Worm (Caenorhabditis elegans) whole organism, L1 larva: ENCODE results near the gene timm-17B.2.

ENCODE experiments used
- C04F5.9 ChIP-seq: sonication (generic microtip); optimal IDR thresholded peaks from 2 replicates; lab custom pipeline; 2016; ENCODE audit warnings: missing genetic modification characterization, missing compliant biosample characterization
- C34B4.2 ChIP-seq: sonication (generic microtip); optimal IDR thresholded peaks from 2 replicates; lab custom pipeline; 2017; ENCODE audit warnings: mild to moderate bottlenecking, missing genetic modification characterization, missing compliant biosample characterization
- F16B12.6 ChIP-seq: fragments of 150-350 bp; optimal IDR thresholded peaks from 2 replicates; lab custom pipeline; 2014; ENCODE audit warnings: missing biosample characterization, missing genetic modification characterization
- Y116A8C.19 ChIP-seq: sonication (generic microtip); optimal IDR thresholded peaks from 2 replicates; lab custom pipeline; 2016; ENCODE audit warnings: missing compliant biosample characterization, missing genetic modification characterization, borderline replicate concordance
- aha-1 ChIP-seq: fragments of 150-350 bp; optimal IDR thresholded peaks from 2 replicates; lab custom pipeline; 2014; ENCODE audit warnings: missing biosample characterization, missing genetic modification characterization
- alr-1 ChIP-seq: fragments of 200-800 bp; sonication (Bioruptor generic); optimal IDR thresholded peaks from 2 replicates; lab custom pipeline; 2018; ENCODE audit warnings: borderline replicate concordance, mild to moderate bottlenecking, missing genetic modification characterization, missing compliant biosample characterization
- blmp-1 ChIP-seq: fragments of 150-350 bp; optimal IDR thresholded peaks from 2 replicates; lab custom pipeline; 2014; ENCODE audit warnings: missing biosample characterization, missing genetic modification characterization
- ceh-8 ChIP-seq: fragments of 200-800 bp; sonication (Bioruptor generic); optimal IDR thresholded peaks from 2 replicates; lab custom pipeline; 2018; ENCODE audit warnings: mild to moderate bottlenecking, missing genetic modification characterization, moderate library complexity, missing compliant biosample characterization
- ceh-82 ChIP-seq, 3 experiments: fragments of 150-350 bp in 1 of 3; sonication (generic microtip) in 2 of 3; optimal IDR thresholded peaks; 2 replicates each; lab custom pipeline; 2014 to 2017; ENCODE audit warnings: missing biosample characterization in 3 of 3, missing genetic modification characterization in 3 of 3
- ceh-88 ChIP-seq: fragments of 200-800 bp; sonication (Bioruptor generic); IDR thresholded peaks from 2 replicates; pipeline ENCODE4 v1.3.6; 2022; ENCODE audit warnings: missing genetic modification characterization, missing compliant biosample characterization
- ces-1 ChIP-seq: fragments of 150-350 bp; optimal IDR thresholded peaks from 2 replicates; lab custom pipeline; 2014; ENCODE audit warnings: missing biosample characterization, missing genetic modification reagents, missing genetic modification characterization
- dpl-1 ChIP-seq, 3 experiments: fragments of 150-350 bp in 2 of 3; sonication (generic microtip) in 1 of 3; optimal IDR thresholded peaks; 2 replicates each; lab custom pipeline; 2014 to 2017; ENCODE audit warnings: missing biosample characterization in 3 of 3, missing genetic modification characterization in 3 of 3, missing genetic modification reagents in 3 of 3
- efl-1 ChIP-seq, 4 experiments: fragments of 150-350 bp; optimal IDR thresholded peaks in 3 of 4; peaks in 1 of 4; 1 replicate in 1 of 4; 2 replicates in 3 of 4; lab custom pipeline; 2014; ENCODE audit warnings: missing biosample characterization in 2 of 4, missing genetic modification characterization in 2 of 4, missing genetic modification reagents in 2 of 4
- efl-3 ChIP-seq: fragments of 200-800 bp; sonication (Bioruptor generic); optimal IDR thresholded peaks from 2 replicates; lab custom pipeline; 2018; ENCODE audit warnings: mild to moderate bottlenecking, missing genetic modification characterization, missing compliant biosample characterization
- egl-13 ChIP-seq: sonication (generic microtip); optimal IDR thresholded peaks from 2 replicates; lab custom pipeline; 2016; ENCODE audit warnings: missing genotype, missing genetic modification reagents, missing genetic modification characterization, missing compliant biosample characterization
- ets-5 ChIP-seq: fragments of 200-800 bp; sonication (Bioruptor generic); IDR thresholded peaks from 2 replicates; pipeline ENCODE4 v1.3.6; 2022; ENCODE audit warnings: missing genetic modification characterization, missing compliant biosample characterization
- fkh-10 ChIP-seq: sonication (generic microtip); optimal IDR thresholded peaks from 2 replicates; lab custom pipeline; 2017; ENCODE audit warnings: missing biosample characterization, missing genetic modification reagents, missing genetic modification characterization
- fkh-4 ChIP-seq: sonication (generic microtip); optimal IDR thresholded peaks from 2 replicates; lab custom pipeline; 2016; ENCODE audit warnings: missing compliant biosample characterization, missing genetic modification characterization, borderline replicate concordance
- fos-1 ChIP-seq: fragments of 150-350 bp; optimal IDR thresholded peaks from 2 replicates; lab custom pipeline; 2014; ENCODE audit warnings: missing biosample characterization, missing genetic modification characterization
- grh-1 ChIP-seq: fragments of 200-800 bp; sonication (Bioruptor generic); IDR thresholded peaks from 2 replicates; pipeline ENCODE4 v1.3.6; 2022; ENCODE audit warnings: missing genetic modification reagents, missing genetic modification characterization, missing compliant biosample characterization
- hlh-17 ChIP-seq: fragments of 200-800 bp; sonication (Bioruptor generic); optimal IDR thresholded peaks from 2 replicates; lab custom pipeline; 2018; ENCODE audit warnings: missing genetic modification characterization, mild to moderate bottlenecking, missing compliant biosample characterization, moderate library complexity, borderline replicate concordance
- hlh-4 ChIP-seq: sonication (generic microtip); optimal IDR thresholded peaks from 2 replicates; lab custom pipeline; 2016; ENCODE audit warnings: mild to moderate bottlenecking, missing genetic modification characterization, missing compliant biosample characterization
- hpl-2 ChIP-seq: fragments of 150-350 bp; optimal IDR thresholded peaks from 2 replicates; lab custom pipeline; 2014; ENCODE audit warnings: missing biosample characterization, missing genetic modification reagents, missing genetic modification characterization
- isw-1 ChIP-seq: fragments of 200-800 bp; sonication (Bioruptor generic); IDR thresholded peaks from 2 replicates; pipeline ENCODE4 v1.3.6; 2022; ENCODE audit warnings: missing genetic modification characterization, missing compliant biosample characterization
- jun-1 ChIP-seq: fragments of 150-350 bp; optimal IDR thresholded peaks from 2 replicates; lab custom pipeline; 2014; ENCODE audit warnings: missing biosample characterization, missing genetic modification reagents, missing genetic modification characterization
- lin-15B ChIP-seq: fragments of 150-350 bp; sonication (generic microtip); optimal IDR thresholded peaks from 3 replicates; lab custom pipeline; 2014; ENCODE audit warnings: missing biosample characterization, missing genetic modification characterization
- lir-3 ChIP-seq: sonication (generic microtip); optimal IDR thresholded peaks from 2 replicates; lab custom pipeline; 2016; ENCODE audit warnings: mild to moderate bottlenecking, missing genetic modification characterization, moderate library complexity, missing compliant biosample characterization; ENCODE audit not compliant: poor library complexity
- mab-9 ChIP-seq: fragments of 200-800 bp; sonication (Bioruptor generic); IDR thresholded peaks from 2 replicates; pipeline ENCODE4 v1.3.6; 2022; ENCODE audit warnings: missing genetic modification reagents, missing genetic modification characterization, missing compliant biosample characterization
- mdl-1 ChIP-seq, 2 experiments: fragments of 150-350 bp; optimal IDR thresholded peaks; 2 replicates each; lab custom pipeline; 2014 to 2017; ENCODE audit warnings: missing biosample characterization in 2 of 2, missing genetic modification characterization in 2 of 2, inconsistent platforms in 1 of 2
- mef-2 ChIP-seq: fragments of 150-350 bp; optimal IDR thresholded peaks from 2 replicates; lab custom pipeline; 2014; ENCODE audit warnings: missing biosample characterization, missing genetic modification characterization
- nhr-12 ChIP-seq: sonication (generic microtip); optimal IDR thresholded peaks from 2 replicates; lab custom pipeline; 2017; ENCODE audit warnings: missing biosample characterization, missing genetic modification characterization
- nhr-19 ChIP-seq: fragments of 200-800 bp; sonication (Bioruptor generic); conservative IDR thresholded peaks from 2 replicates; pipeline ENCODE4 v1.3.6; 2022; ENCODE audit warnings: missing genetic modification characterization, missing compliant biosample characterization
- nhr-20 ChIP-seq: sonication (generic microtip); optimal IDR thresholded peaks from 2 replicates; lab custom pipeline; 2016; ENCODE audit warnings: mild to moderate bottlenecking, missing genetic modification characterization, missing compliant biosample characterization
- nhr-47 ChIP-seq: sonication (generic microtip); optimal IDR thresholded peaks from 2 replicates; lab custom pipeline; 2016; ENCODE audit warnings: mild to moderate bottlenecking, missing genetic modification characterization, moderate library complexity, missing compliant biosample characterization
- nhr-77 ChIP-seq: fragments of 150-350 bp; optimal IDR thresholded peaks from 2 replicates; lab custom pipeline; 2014; ENCODE audit warnings: missing biosample characterization, missing genetic modification characterization
- nhr-90 ChIP-seq: sonication (generic microtip); optimal IDR thresholded peaks from 2 replicates; lab custom pipeline; 2016; ENCODE audit warnings: mild to moderate bottlenecking, missing genetic modification characterization, missing compliant biosample characterization; ENCODE audit not compliant: poor library complexity
- pag-3 ChIP-seq: sonication (generic microtip); optimal IDR thresholded peaks from 2 replicates; lab custom pipeline; 2017; ENCODE audit warnings: missing genetic modification characterization, mild to moderate bottlenecking, missing compliant biosample characterization, antibody characterized with exemption, borderline replicate concordance; ENCODE audit not compliant: insufficient read depth
- pax-3 ChIP-seq: fragments of 200-800 bp; sonication (Bioruptor generic); optimal IDR thresholded peaks from 2 replicates; lab custom pipeline; 2018; ENCODE audit warnings: mild to moderate bottlenecking, missing genetic modification characterization, moderate library complexity, missing compliant biosample characterization
- pqm-1 ChIP-seq: sonication (generic microtip); optimal IDR thresholded peaks from 3 replicates; lab custom pipeline; 2017; ENCODE audit warnings: missing biosample characterization, missing genetic modification characterization
- snpc-4 ChIP-seq: fragments of 150-350 bp; optimal IDR thresholded peaks from 2 replicates; lab custom pipeline; 2014; ENCODE audit warnings: missing biosample characterization, missing genetic modification characterization
- snu-23 ChIP-seq: sonication (generic microtip); optimal IDR thresholded peaks from 2 replicates; lab custom pipeline; 2016; ENCODE audit warnings: missing genetic modification characterization, missing compliant biosample characterization
- sox-4 ChIP-seq: sonication (generic microtip); optimal IDR thresholded peaks from 2 replicates; lab custom pipeline; 2016; ENCODE audit warnings: missing genetic modification characterization, missing compliant biosample characterization
- sup-37 ChIP-seq: fragments of 200-800 bp; sonication (Bioruptor generic); optimal IDR thresholded peaks from 2 replicates; lab custom pipeline; 2018; ENCODE audit warnings: mild to moderate bottlenecking, missing genetic modification characterization, missing compliant biosample characterization
- tlp-1 ChIP-seq: fragments of 150-350 bp; optimal IDR thresholded peaks from 2 replicates; lab custom pipeline; 2014; ENCODE audit warnings: missing biosample characterization, missing genetic modification characterization
- unc-130 ChIP-seq: fragments of 150-350 bp; optimal IDR thresholded peaks from 2 replicates; lab custom pipeline; 2017; ENCODE audit warnings: missing biosample characterization, missing genetic modification characterization, inconsistent platforms
- unc-86 ChIP-seq: sonication (generic microtip); optimal IDR thresholded peaks from 2 replicates; lab custom pipeline; 2016; ENCODE audit warnings: missing genetic modification characterization, missing compliant biosample characterization
- ztf-4 ChIP-seq: fragments of 150-350 bp; optimal IDR thresholded peaks from 2 replicates; lab custom pipeline; 2014; ENCODE audit warnings: missing biosample characterization, missing genetic modification characterization

The timm-17B.2 gene

ce11 chrIV:8428492-8428891 is 32.0 kb downstream of the timm-17B.2 start (continued):
- peak; percentile 63 for TF ChIP-seq C04F5.9 (tag; lab: Kevin White, UChicago)
- TF ChIP-seq pqm-1 (tag; lab: Kevin White, UChicago) = no peak
- peak in 1 of 2 experiments; percentile 53 for TF ChIP-seq mdl-1 (tag; optimal IDR thresholded peaks at IDR 0.05; lab: Kevin White, UChicago)
- TF ChIP-seq hlh-17 (GFP tag; lab: Kevin White, UChicago) = no peak
- no peak for TF ChIP-seq hlh-4 (tag; lab: Kevin White, UChicago)
- peak; percentile 69 for TF ChIP-seq unc-86 (tag; lab: Kevin White, UChicago)
- no peak for TF ChIP-seq tlp-1 (tag; lab: Kevin White, UChicago)
- TF ChIP-seq isw-1 = peak; percentile 56
- peak; percentile 93 for TF ChIP-seq snu-23 (GFP tag; lab: Kevin White, UChicago)
- no peak for TF ChIP-seq fkh-4
- TF ChIP-seq nhr-47 (tag; lab: Kevin White, UChicago) = peak; percentile 92
- TF ChIP-seq nhr-19 (GFP tag; lab: Robert Waterston, UW) = peak; percentile 92
- peak; percentile 91 for TF ChIP-seq nhr-20
- TF ChIP-seq nhr-12 (tag; lab: Kevin White, UChicago) = no peak
- peak; percentile 87 for TF ChIP-seq grh-1 (GFP tag; lab: Robert Waterston, UW)
- TF ChIP-seq dpl-1 (GFP tag; optimal IDR thresholded peaks at IDR 0.05; lab: Kevin White, UChicago) = peak; percentile 47 to 54 (median 50)
- TF ChIP-seq egl-13 (tag; lab: Kevin White, UChicago) = peak; percentile 62
- no peak for TF ChIP-seq fkh-10 (GFP tag; lab: Kevin White, UChicago)
- no peak for TF ChIP-seq unc-130 (tag; lab: Kevin White, UChicago)
- peak; percentile 44 for TF ChIP-seq pax-3 (tag; lab: Kevin White, UChicago)
- peak; percentile 44 for TF ChIP-seq sox-4
- peak; percentile 12 for TF ChIP-seq aha-1 (tag; lab: Kevin White, UChicago)
- TF ChIP-seq mab-9 (GFP tag; lab: Robert Waterston, UW) = peak; percentile 28; the same call in 1 of the 2 replicates
- TF ChIP-seq ceh-88 (GFP tag; lab: Robert Waterston, UW) = peak; percentile 73; the same call in 1 of the 2 replicates
- no peak for TF ChIP-seq alr-1 (tag; lab: Kevin White, UChicago)
- peak; percentile 78 for TF ChIP-seq sup-37 (GFP tag; lab: Kevin White, UChicago)
- peak; percentile 49 for TF ChIP-seq fos-1 (tag; lab: Kevin White, UChicago)
- peak; percentile 71 to 78 (median 71) for TF ChIP-seq ceh-82 (tag; optimal IDR thresholded peaks at IDR 0.05; lab: Kevin White, UChicago)
- TF ChIP-seq mef-2 (tag; lab: Kevin White, UChicago) = no peak
- TF ChIP-seq hpl-2 (GFP tag; lab: Kevin White, UChicago) = peak; percentile 77
- TF ChIP-seq Y116A8C.19 (tag; lab: Kevin White, UChicago) = no peak
- TF ChIP-seq, all 84 proteins: peak for 55

- TF ChIP-seq ets-5 (no peak), F16B12.6 (tag; lab: Kevin White, UChicago) (no peak), nhr-90 (tag; lab: Kevin White, UChicago) (peak; percentile 72), C04F5.9 (tag; lab: Kevin White, UChicago) (peak; percentile 30), snpc-4 (tag; lab: Kevin White, UChicago) (peak; percentile 77), aha-1 (tag; lab: Kevin White, UChicago) (no peak), ces-1 (no peak), efl-3 (GFP tag; lab: Kevin White, UChicago) (no peak), pag-3 (tag; lab: Kevin White, UChicago) (no peak), hlh-17 (GFP tag; lab: Kevin White, UChicago) (peak; percentile 62), nhr-77 (tag; lab: Kevin White, UChicago) (peak; percentile 42), ceh-82 (tag; optimal IDR thresholded peaks at IDR 0.05; lab: Kevin White, UChicago) (peak; percentile 3 to 79 (median 48)), efl-1 (optimal IDR thresholded peaks at IDR 0.05; lab: Kevin White, UChicago) (peak; percentile 49 to 66), efl-1 (GFP tag; optimal IDR thresholded peaks at IDR 0.05 in 1 of 2; lab: Kevin White, UChicago) (peak in 1 of 2 experiments; percentile 94), nhr-12 (tag; lab: Kevin White, UChicago) (no peak), alr-1 (tag; lab: Kevin White, UChicago) (no peak), lir-3 (tag; lab: Kevin White, UChicago) (peak; percentile 46), ceh-8 (GFP tag; lab: Kevin White, UChicago) (peak; percentile 24), lin-15B (no peak), ztf-4 (tag; lab: Kevin White, UChicago) (peak; percentile 88), blmp-1 (tag; lab: Kevin White, UChicago) (peak; percentile 82), C34B4.2 (tag; lab: Kevin White, UChicago) (peak; percentile 22), jun-1 (tag; lab: Kevin White, UChicago) (peak; percentile 59)
Measured at ce11 chrIV:8431567-8432458, 35.4 kb downstream of the timm-17B.2 start.
